Worm (Caenorhabditis elegans): Measurements from ENCODE around the gene T22B7.8.

The T22B7.8 gene

ce11 chrX:5616000-5616399 is 15.7 kb upstream of the T22B7.8 start:
- TF ChIP-seq ZK546.5 (tag; optimal IDR thresholded peaks at IDR 0.05) = no peak
- TF ChIP-seq lin-39 (tag; optimal IDR thresholded peaks at IDR 0.05) = no peak
- TF ChIP-seq nhr-77 (tag; optimal IDR thresholded peaks at IDR 0.05) = no peak
- TF ChIP-seq ztf-4 (tag; optimal IDR thresholded peaks at IDR 0.05) = no peak
- no peak for TF ChIP-seq unc-39 (tag; optimal IDR thresholded peaks at IDR 0.05)
- no peak for TF ChIP-seq tbx-2 (tag; optimal IDR thresholded peaks at IDR 0.05)
- TF ChIP-seq fkh-2 (tag; optimal IDR thresholded peaks at IDR 0.05) = no peak
- TF ChIP-seq nhr-237 (tag; optimal IDR thresholded peaks at IDR 0.05) = no peak

ce11 chrX:5621793-5622192 is 9.9 kb upstream of the T22B7.8 start:
- TF ChIP-seq egl-5 (tag; optimal IDR thresholded peaks at IDR 0.05) (no peak), nfya-1 (tag; optimal IDR thresholded peaks at IDR 0.05; ENCODE audit: insufficient read depth) (no peak), unc-39 (tag; optimal IDR thresholded peaks at IDR 0.05) (no peak), mdl-1 (tag; optimal IDR thresholded peaks at IDR 0.05) (no peak), nhr-11 (tag; optimal IDR thresholded peaks at IDR 0.05) (no peak), unc-62 (GFP tag; optimal IDR thresholded peaks at IDR 0.05) (no peak), fkh-2 (tag; optimal IDR thresholded peaks at IDR 0.05) (no peak), nhr-43 (tag; optimal IDR thresholded peaks at IDR 0.05; ENCODE audit: poor library complexity, severe bottlenecking) (no peak), nhr-77 (tag; optimal IDR thresholded peaks at IDR 0.05) (no peak), elt-1 (tag; optimal IDR thresholded peaks at IDR 0.05) (no peak), R02D3.7 (tag; optimal IDR thresholded peaks at IDR 0.05) (no peak), tbx-2 (tag; optimal IDR thresholded peaks at IDR 0.05) (no peak)

- no peak for TF ChIP-seq hmg-11 (tag; optimal IDR thresholded peaks at IDR 0.05)
- TF ChIP-seq egl-27 (tag; optimal IDR thresholded peaks at IDR 0.05) = no peak
- peak in 1 of 3 experiments; percentile 80 for TF ChIP-seq elt-3 (tag; optimal IDR thresholded peaks at IDR 0.05)
- no peak for TF ChIP-seq ztf-11 (tag; optimal IDR thresholded peaks at IDR 0.05)
- TF ChIP-seq elt-2 (tag; optimal IDR thresholded peaks at IDR 0.05) = peak; percentile 15
- TF ChIP-seq nhr-43 (tag; optimal IDR thresholded peaks at IDR 0.05; ENCODE audit: poor library complexity, severe bottlenecking) = peak; percentile 87
- TF ChIP-seq nhr-25 (tag; optimal IDR thresholded peaks at IDR 0.05) = peak; percentile 83
- TF ChIP-seq fkh-2 (tag; optimal IDR thresholded peaks at IDR 0.05) = no peak
- peak; percentile 79 for TF ChIP-seq nhr-23 (tag; optimal IDR thresholded peaks at IDR 0.05)
- peak; percentile 24 for TF ChIP-seq lsy-12 (tag; optimal IDR thresholded peaks at IDR 0.05)
- no peak for TF ChIP-seq pqm-1 (tag; optimal IDR thresholded peaks at IDR 0.05)
Measured at ce11 chrX:5628432-5628977, 3.2 kb upstream of the T22B7.8 start.

ce11 chrX:5629941-5630340 is 1.8 kb upstream of the T22B7.8 start, which contains the start of gene argn-1:
TSS of gene argn-1 (plus strand) at chrX:5630023.
- TF ChIP-seq egl-27 (tag; optimal IDR thresholded peaks at IDR 0.05) (no peak), nhr-23 (tag; optimal IDR thresholded peaks at IDR 0.05) (peak; percentile 79), nhr-43 (tag; optimal IDR thresholded peaks at IDR 0.05; ENCODE audit: poor library complexity, severe bottlenecking) (peak; percentile 85), nhr-25 (tag; optimal IDR thresholded peaks at IDR 0.05) (peak; percentile 86), skn-1 (tag; optimal IDR thresholded peaks at IDR 0.05) (no peak), elt-3 (tag; optimal IDR thresholded peaks at IDR 0.05) (peak in 1 of 3 experiments; percentile 8)

ce11 chrX:5631008-5631407 is 718 bp upstream of the T22B7.8 start:
- TF ChIP-seq fkh-10 (GFP tag; optimal IDR thresholded peaks at IDR 0.05) (no peak), nhr-23 (tag; optimal IDR thresholded peaks at IDR 0.05) (peak; percentile 70), elt-3 (tag; optimal IDR thresholded peaks at IDR 0.05) (peak in 1 of 3 experiments; percentile 10)

- no peak for TF ChIP-seq skn-1 (tag; optimal IDR thresholded peaks at IDR 0.05)
- TF ChIP-seq unc-39 (tag; optimal IDR thresholded peaks at IDR 0.05) = no peak
- TF ChIP-seq hmg-11 (tag; optimal IDR thresholded peaks at IDR 0.05) = no peak
- no peak for TF ChIP-seq nhr-76 (tag; optimal IDR thresholded peaks at IDR 0.05)
Measured at ce11 chrX:5639562-5639961, 7.8 kb downstream of the T22B7.8 start.

ce11 chrX:5641315-5641714 is 9.6 kb downstream of the T22B7.8 start, which contains the start of gene T22B7.4:
TSS of gene T22B7.4 (minus strand) at chrX:5641415.
- no peak for TF ChIP-seq zag-1 (tag; optimal IDR thresholded peaks at IDR 0.05)
- TF ChIP-seq pqm-1 (tag; optimal IDR thresholded peaks at IDR 0.05) = no peak
- TF ChIP-seq unc-62 (GFP tag; optimal IDR thresholded peaks at IDR 0.05) = no peak

Measured in whole organism, L3 larva.